Fruit fly (Drosophila melanogaster): ENCODE results near the gene Atg4b.

Atg4b gene

DNA sequence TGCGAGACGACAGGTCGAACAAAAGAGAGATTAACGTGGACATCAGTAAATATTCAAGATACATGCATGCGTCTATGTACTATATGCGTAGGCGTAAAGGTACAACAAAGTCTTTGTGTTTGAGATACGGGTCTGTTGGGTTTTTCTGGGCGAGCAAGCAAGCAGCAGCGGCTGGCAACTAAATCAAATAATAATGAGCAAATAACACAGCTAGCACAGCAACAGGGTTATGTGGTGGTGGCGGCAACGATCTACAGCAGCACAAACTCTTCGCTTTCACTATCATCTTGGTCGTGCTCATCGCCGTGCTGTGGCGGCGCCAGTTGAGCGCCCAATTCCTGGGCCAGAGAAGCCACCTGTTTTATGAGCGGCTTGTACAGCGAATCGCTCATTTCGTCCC, 2.7 kb downstream of the Atg4b start:
- no peak for TF ChIP-seq CTCF (optimal IDR thresholded peaks at IDR 0.05)
- TF ChIP-seq CG8478 (optimal IDR thresholded peaks at IDR 0.05), result no peak

DNA sequence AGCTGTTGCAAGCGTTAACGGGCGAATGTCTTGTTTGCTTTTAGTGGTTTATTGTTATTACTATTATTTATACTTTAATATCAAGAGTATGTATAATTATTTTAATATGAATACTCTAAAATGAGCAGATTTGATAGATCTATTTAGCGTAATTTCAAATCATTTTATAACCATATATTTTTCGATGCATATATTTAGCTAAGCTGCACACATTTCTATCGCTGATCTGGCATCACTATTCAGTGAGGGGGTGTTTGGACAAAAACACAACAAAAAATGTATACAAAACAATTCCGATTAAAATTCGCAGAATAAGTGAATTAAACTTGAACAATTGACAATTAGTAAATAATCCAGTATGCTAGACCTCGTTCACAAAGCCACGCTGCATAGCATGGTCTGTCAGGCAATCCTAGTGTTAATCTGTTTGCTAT, 5.7 kb downstream of the Atg4b start, which contains the start of the genes Trs33 and Tmtc4:
Gene Trs33, minus strand, starts transcription at position 3 of the 434 bp plus-strand sequence.
Gene Tmtc4, plus strand, starts transcription at position 233 of the 434 bp plus-strand sequence.
- TF ChIP-seq CG8478 (optimal IDR thresholded peaks at IDR 0.05) (no peak), CTCF (optimal IDR thresholded peaks at IDR 0.05) (no peak)

- TF ChIP-seq CG8478 (optimal IDR thresholded peaks at IDR 0.05), result no peak
- no peak for TF ChIP-seq CTCF (optimal IDR thresholded peaks at IDR 0.05)
Observed at dm6 chr3R:15347822-15348221, 8.9 kb downstream of the Atg4b start, which contains the start of the genes CG42726 and CG42727. Gene CG42726 (plus strand): TSS chr3R:15348048. Gene CG42727 (plus strand): TSS chr3R:15348048.

dm6 chr3R:15346018-15346383, 10.7 kb downstream of the Atg4b start, which contains the start of the genes Surf4 and CG31301:
Gene Surf4 (minus strand): TSS chr3R:15346176.
Gene CG31301 (plus strand): TSS chr3R:15346205.
- no peak for TF ChIP-seq CTCF (optimal IDR thresholded peaks at IDR 0.05)
- TF ChIP-seq CG8478 (optimal IDR thresholded peaks at IDR 0.05), result no peak

DNA sequence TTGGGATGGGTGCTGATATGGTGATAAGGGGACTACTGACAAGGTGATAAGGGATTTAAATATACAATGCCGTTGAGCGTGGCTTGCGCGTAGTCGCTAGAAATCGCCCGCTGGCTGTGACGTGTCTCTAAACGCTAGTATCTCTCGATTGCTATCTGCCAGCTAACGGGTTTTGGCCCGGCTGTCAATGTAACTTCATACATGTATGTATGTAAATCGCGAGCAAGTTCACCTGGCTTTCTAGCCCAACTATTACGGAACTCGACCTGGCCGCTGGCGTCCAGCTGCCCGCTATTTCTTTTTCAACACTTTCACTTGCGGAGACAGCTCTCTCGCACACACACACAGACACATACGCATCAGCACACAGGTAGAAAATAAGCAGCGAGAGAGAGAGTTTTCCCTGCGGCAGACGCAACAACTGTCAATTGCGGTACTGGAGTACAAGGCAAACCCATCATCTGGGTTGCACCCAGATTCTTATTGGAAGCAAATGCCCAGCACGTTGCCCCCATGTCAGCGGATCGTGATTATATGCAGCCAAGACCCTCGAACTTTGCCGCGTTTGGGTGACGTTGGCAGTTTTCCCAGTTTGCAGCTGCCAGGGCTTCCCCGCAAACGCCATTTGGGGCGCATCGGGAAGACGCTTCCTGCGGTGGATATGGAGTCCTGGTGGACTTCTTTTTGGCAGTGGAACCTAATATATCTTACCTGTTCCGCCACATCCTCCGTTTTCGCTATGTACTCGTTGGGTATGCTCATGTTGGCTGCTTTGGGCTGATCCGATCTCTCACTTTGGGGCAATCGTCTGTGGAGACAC, 11.3 kb downstream of the Atg4b start:
- TF ChIP-seq CG8478 (optimal IDR thresholded peaks at IDR 0.05) (no peak), CTCF (optimal IDR thresholded peaks at IDR 0.05) (no peak)

DNA sequence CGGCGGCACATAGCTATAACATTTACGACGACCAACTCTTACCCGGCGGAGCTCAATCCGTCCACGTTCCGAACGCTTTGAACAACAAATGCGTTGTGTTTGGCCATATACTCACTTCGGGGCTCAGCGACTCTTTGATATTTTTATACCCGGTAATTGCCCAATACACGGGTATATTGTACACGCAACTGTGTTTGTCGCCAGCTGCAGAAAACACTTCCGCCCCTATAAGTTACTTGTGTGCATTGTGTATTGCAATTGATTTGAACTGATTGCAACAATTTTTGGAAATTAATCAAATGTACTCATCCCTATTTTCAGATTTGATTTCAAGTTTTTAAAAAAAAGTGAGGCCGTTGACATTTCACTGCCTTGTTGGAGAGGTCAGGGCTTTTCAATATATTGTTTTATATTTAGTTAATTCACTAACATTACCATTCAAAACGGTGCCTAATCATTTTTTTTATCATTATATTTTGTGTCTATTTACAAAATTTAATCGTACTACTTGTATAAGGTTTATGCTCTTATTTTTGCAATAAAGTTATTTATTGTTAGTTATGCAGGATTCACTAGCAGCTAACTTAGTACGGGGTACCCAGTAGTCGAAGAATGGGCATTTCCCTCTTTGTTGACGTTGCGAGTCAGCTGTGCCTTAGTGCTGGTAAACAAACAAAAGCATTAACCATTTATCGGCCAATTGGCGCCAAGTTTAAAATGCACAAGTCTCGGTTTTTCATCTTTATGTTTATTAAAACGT, 13.6 kb downstream of the Atg4b start, which contains the start of gene Nagk:
Gene Nagk, minus strand, starts transcription at position 331 of the 760 bp plus-strand sequence.
- no peak for TF ChIP-seq CG8478 (optimal IDR thresholded peaks at IDR 0.05)
- no peak for TF ChIP-seq CTCF (optimal IDR thresholded peaks at IDR 0.05)

dm6 chr3R:15342432-15342925, 14.2 kb downstream of the Atg4b start:
- TF ChIP-seq CG8478 (optimal IDR thresholded peaks at IDR 0.05) (no peak), CTCF (optimal IDR thresholded peaks at IDR 0.05) (no peak)

- TF ChIP-seq CTCF (optimal IDR thresholded peaks at IDR 0.05) (no peak), CG8478 (optimal IDR thresholded peaks at IDR 0.05) (no peak)
Observed at dm6 chr3R:15340052-15340732, 16.5 kb downstream of the Atg4b start, which contains the start of gene SerRS-m. Gene SerRS-m (plus strand): TSS chr3R:15340667.

dm6 chr3R:15339111-15339510, 17.6 kb downstream of the Atg4b start:
- no peak for TF ChIP-seq CTCF (optimal IDR thresholded peaks at IDR 0.05)
- no peak for TF ChIP-seq CG8478 (optimal IDR thresholded peaks at IDR 0.05)

dm6 chr3R:15332994-15333393, 23.7 kb downstream of the Atg4b start, which contains the start of the genes Fkbp39 and Cyfip:
Gene Fkbp39 (minus strand): TSS chr3R:15333133.
Gene Cyfip (plus strand): TSS chr3R:15333266.
- TF ChIP-seq CG8478 (optimal IDR thresholded peaks at IDR 0.05) (no peak), CTCF (optimal IDR thresholded peaks at IDR 0.05) (peak; percentile 41 to 48)

- TF ChIP-seq CTCF (optimal IDR thresholded peaks at IDR 0.05) (peak; percentile 4 to 23), CG8478 (optimal IDR thresholded peaks at IDR 0.05) (no peak)
Observed at dm6 chr3R:15330472-15330871, 26.3 kb downstream of the Atg4b start, which contains the start of gene mRpL9. Gene mRpL9 (plus strand): TSS chr3R:15330738.

DNA sequence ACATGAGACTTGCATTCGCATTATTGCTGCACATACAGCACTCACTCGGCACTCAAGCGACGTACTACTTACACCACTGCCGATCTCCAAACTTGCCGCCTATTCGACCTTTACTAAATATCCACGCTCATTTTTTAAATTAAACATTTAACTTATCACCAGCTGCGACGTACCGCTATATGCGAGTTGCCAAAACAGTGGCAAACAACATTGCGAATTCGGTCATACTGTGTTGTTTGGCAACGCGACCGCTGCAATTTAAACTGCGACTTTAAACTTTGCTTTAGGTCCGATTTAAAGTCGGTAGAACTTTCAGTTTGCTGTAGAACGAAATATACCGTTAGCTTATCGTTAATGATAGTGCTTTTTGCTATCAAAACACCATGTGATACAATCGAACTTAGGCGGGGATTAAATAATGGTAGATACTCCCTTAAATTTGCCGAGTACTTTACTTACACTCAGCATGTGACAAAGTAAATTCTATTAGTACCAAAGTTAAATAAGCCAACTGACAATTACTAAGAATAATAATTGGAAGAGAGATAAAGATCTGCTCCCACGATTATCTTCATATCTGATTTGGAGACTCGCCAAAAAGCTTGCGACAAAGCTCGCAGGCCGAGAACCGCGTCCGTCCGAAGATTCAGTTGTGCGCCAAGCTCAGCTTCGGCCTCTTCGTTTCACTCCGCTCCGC, 28.5 kb downstream of the Atg4b start, which contains the start of the genes CG6236 and ea:
Gene CG6236, minus strand, starts transcription at position 187 of the 697 bp plus-strand sequence.
Gene ea, plus strand, starts transcription at position 647 of the 697 bp plus-strand sequence.
- TF ChIP-seq CG8478 (optimal IDR thresholded peaks at IDR 0.05), result no peak
- no peak for TF ChIP-seq CTCF (optimal IDR thresholded peaks at IDR 0.05)

dm6 chr3R:15320747-15321085, 36.0 kb downstream of the Atg4b start, which contains the start of gene ear:
Gene ear (plus strand): TSS chr3R:15320756.
- TF ChIP-seq CG8478 (optimal IDR thresholded peaks at IDR 0.05) (no peak), CTCF (optimal IDR thresholded peaks at IDR 0.05) (no peak)
